Fruit fly (Drosophila melanogaster): ENCODE results near the gene Dic61B.

Dic61B gene

dm6 chr3L:152489-152888, at the start of gene Dic61B, which contains the start of gene p130CAS:
Gene Dic61B (minus strand): TSS chr3L:152589.
Gene p130CAS (plus strand): TSS chr3L:152884.
- TF ChIP-seq Met (GFP tag; optimal IDR thresholded peaks at IDR 0.05) (no peak), Lpt (GFP tag; optimal IDR thresholded peaks at IDR 0.05) (no peak), OdsH (GFP tag; optimal IDR thresholded peaks at IDR 0.05) (no peak)

dm6 chr3L:199754-200596, 47.6 kb upstream of the Dic61B start, which contains the start of the genes rno and mri:
Gene rno (minus strand): TSS chr3L:199762.
Gene mri (plus strand): TSS chr3L:200174.
- TF ChIP-seq pdm3 (GFP tag; optimal IDR thresholded peaks at IDR 0.05) (no peak), CG7368 (GFP tag; optimal IDR thresholded peaks at IDR 0.05) (no peak), CG6808 (GFP tag; optimal IDR thresholded peaks at IDR 0.05) (no peak), CG11294 (GFP tag; IDR thresholded peaks at IDR 0.05) (peak; percentile 11; the same call in 1 of the 2 replicates), fkh (GFP tag; optimal IDR thresholded peaks at IDR 0.05) (peak; percentile 81), CG10631 (GFP tag; optimal IDR thresholded peaks at IDR 0.05) (peak; percentile 77), CG8119 (GFP tag; IDR thresholded peaks at IDR 0.05) (peak; percentile 51; the same call in 1 of the 3 replicates), Hr4 (GFP tag; optimal IDR thresholded peaks at IDR 0.05) (no peak), OdsH (GFP tag; optimal IDR thresholded peaks at IDR 0.05) (peak; percentile 59), esn (GFP tag; optimal IDR thresholded peaks at IDR 0.05) (peak; percentile 58), CG11762 (GFP tag; optimal IDR thresholded peaks at IDR 0.05; ENCODE audit: insufficient read depth) (no peak), CG3919 (GFP tag; optimal IDR thresholded peaks at IDR 0.05) (peak; percentile 59), CG6276 (GFP tag; optimal IDR thresholded peaks at IDR 0.05) (no peak), Hr39 (GFP tag; optimal IDR thresholded peaks at IDR 0.05) (no peak), Sox15 (GFP tag; optimal IDR thresholded peaks at IDR 0.05) (peak; percentile 56), CG32006 (GFP tag; optimal IDR thresholded peaks at IDR 0.05) (peak; percentile 51), achi (GFP tag; optimal IDR thresholded peaks at IDR 0.05) (peak; percentile 57), spab (GFP tag; optimal IDR thresholded peaks at IDR 0.05) (no peak), Ets96B (tag; optimal IDR thresholded peaks at IDR 0.05) (peak; percentile 59), CG15336 (GFP tag; IDR thresholded peaks at IDR 0.05) (peak; percentile 34; the same call in 1 of the 2 replicates), fd59A (GFP tag; optimal IDR thresholded peaks at IDR 0.05) (no peak), cyc (GFP tag; optimal IDR thresholded peaks at IDR 0.05) (peak; percentile 32), Sox14 (GFP tag; optimal IDR thresholded peaks at IDR 0.05) (peak; percentile 24), CG6792 (GFP tag; optimal IDR thresholded peaks at IDR 0.05) (peak; percentile 31), Met (GFP tag; optimal IDR thresholded peaks at IDR 0.05) (no peak), acj6 (GFP tag; optimal IDR thresholded peaks at IDR 0.05) (peak; percentile 53), Sox102F (GFP tag; optimal IDR thresholded peaks at IDR 0.05) (peak; percentile 28), CG3032 (tag; optimal IDR thresholded peaks at IDR 0.05) (peak; percentile 72), CG1621 (tag; optimal IDR thresholded peaks at IDR 0.05) (no peak), lz (GFP tag; optimal IDR thresholded peaks at IDR 0.05) (peak; percentile 52), CG6163 (GFP tag; IDR thresholded peaks at IDR 0.05) (peak; percentile 52; the same call in 2 of the 3 replicates), net (GFP tag; optimal IDR thresholded peaks at IDR 0.05) (no peak), Eip93F (GFP tag; optimal IDR thresholded peaks at IDR 0.05) (peak; percentile 52), CG34406 (GFP tag; optimal IDR thresholded peaks at IDR 0.05) (peak; percentile 59), eg (GFP tag; IDR thresholded peaks at IDR 0.05) (peak; percentile 82), CG6854 (GFP tag; optimal IDR thresholded peaks at IDR 0.05) (peak; percentile 39), Eip75B (GFP tag; optimal IDR thresholded peaks at IDR 0.05) (no peak), Eip78C (GFP tag) (peak; percentile 39), ss (GFP tag; optimal IDR thresholded peaks at IDR 0.05) (peak in 1 of 2 experiments; percentile 19), CG31627 (GFP tag; optimal IDR thresholded peaks at IDR 0.05) (peak; percentile 40), Gug (GFP tag; IDR thresholded peaks at IDR 0.05) (0 out of 2 replicates have a peak, but pooled peaks have one; percentile 25), CG8632 (GFP tag; optimal IDR thresholded peaks at IDR 0.05) (peak; percentile 64), dsx (GFP tag; optimal IDR thresholded peaks at IDR 0.05; ENCODE audit: poor library complexity, severe bottlenecking) (no peak), Ets21C (GFP tag; optimal IDR thresholded peaks at IDR 0.05) (no peak)

Data from whole organism, prepupa.